Worm (Caenorhabditis elegans): ENCODE results near the gene ape-1.

Gene ape-1

DNA sequence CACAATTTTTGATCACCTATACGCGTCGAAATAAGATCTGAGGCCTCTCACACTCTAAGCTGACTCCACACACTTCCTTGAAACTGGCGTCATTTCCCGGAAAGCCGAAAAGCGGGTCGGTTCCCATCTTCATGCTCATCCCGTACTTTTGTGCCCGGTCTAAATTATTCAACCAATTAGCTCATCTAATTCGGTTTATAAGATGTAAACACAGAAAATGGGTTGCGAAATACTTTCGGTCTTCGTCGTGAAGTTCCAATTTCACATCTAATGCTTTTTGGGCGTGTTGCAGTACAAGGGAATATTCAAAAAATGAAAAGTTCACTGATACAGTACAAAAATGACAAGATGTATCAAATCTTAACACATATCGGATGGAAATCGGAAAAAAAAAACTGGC, 44.6 kb upstream of the ape-1 start:
- TF ChIP-seq nhr-23 (tag; optimal IDR thresholded peaks at IDR 0.05) (no peak), lin-13 (GFP tag; optimal IDR thresholded peaks at IDR 0.05) (no peak), snpc-4 (tag; optimal IDR thresholded peaks at IDR 0.05) (no peak), nhr-6 (tag; optimal IDR thresholded peaks at IDR 0.05) (no peak), zag-1 (tag; optimal IDR thresholded peaks at IDR 0.05) (no peak), Y55F3AM.14 (GFP tag; optimal IDR thresholded peaks at IDR 0.05) (no peak), aly-2 (tag; optimal IDR thresholded peaks at IDR 0.05) (no peak), sem-4 (tag; optimal IDR thresholded peaks at IDR 0.05) (no peak), mdl-1 (tag; optimal IDR thresholded peaks at IDR 0.05) (no peak), nhr-77 (tag; optimal IDR thresholded peaks at IDR 0.05) (no peak), ztf-11 (tag; optimal IDR thresholded peaks at IDR 0.05) (no peak), nhr-11 (tag; optimal IDR thresholded peaks at IDR 0.05) (no peak), egl-27 (tag; optimal IDR thresholded peaks at IDR 0.05) (no peak), unc-62 (GFP tag; optimal IDR thresholded peaks at IDR 0.05) (no peak), C34F6.9 (tag; optimal IDR thresholded peaks at IDR 0.05) (no peak), sma-3 (GFP tag; optimal IDR thresholded peaks at IDR 0.05) (no peak)

DNA sequence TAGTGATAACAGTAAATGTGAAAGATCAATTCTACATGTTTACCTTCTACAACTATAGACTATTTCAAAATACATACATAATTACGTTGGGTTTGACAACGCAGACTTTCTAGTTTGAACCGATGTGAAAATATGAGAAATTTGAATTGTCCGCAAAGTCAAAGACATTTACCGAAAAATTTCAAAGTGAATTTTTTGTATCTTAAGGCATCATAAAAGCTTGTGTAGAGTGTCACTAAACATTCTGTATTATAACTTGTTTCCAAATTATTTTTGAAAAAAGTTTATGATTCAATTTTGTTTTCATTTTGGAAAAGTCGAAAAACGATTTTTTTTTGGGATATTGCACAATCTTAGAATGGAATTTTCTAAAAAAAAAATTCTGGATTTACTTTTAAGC, 40.2 kb upstream of the ape-1 start:
- no peak for TF ChIP-seq unc-39 (tag; optimal IDR thresholded peaks at IDR 0.05)
- TF ChIP-seq ztf-1 (GFP tag; conservative IDR thresholded peaks at IDR 0.05), result no peak
- TF ChIP-seq ama-1 (optimal IDR thresholded peaks at IDR 0.05), result no peak
- TF ChIP-seq ZK546.5 (tag; optimal IDR thresholded peaks at IDR 0.05), result no peak
- TF ChIP-seq elt-3 (tag; optimal IDR thresholded peaks at IDR 0.05), result no peak
- no peak for TF ChIP-seq nhr-23 (tag; optimal IDR thresholded peaks at IDR 0.05)
- TF ChIP-seq lsy-2 (tag; optimal IDR thresholded peaks at IDR 0.05), result no peak
- no peak for TF ChIP-seq nhr-237 (tag; optimal IDR thresholded peaks at IDR 0.05)
- TF ChIP-seq snpc-4 (tag; optimal IDR thresholded peaks at IDR 0.05), result no peak

DNA sequence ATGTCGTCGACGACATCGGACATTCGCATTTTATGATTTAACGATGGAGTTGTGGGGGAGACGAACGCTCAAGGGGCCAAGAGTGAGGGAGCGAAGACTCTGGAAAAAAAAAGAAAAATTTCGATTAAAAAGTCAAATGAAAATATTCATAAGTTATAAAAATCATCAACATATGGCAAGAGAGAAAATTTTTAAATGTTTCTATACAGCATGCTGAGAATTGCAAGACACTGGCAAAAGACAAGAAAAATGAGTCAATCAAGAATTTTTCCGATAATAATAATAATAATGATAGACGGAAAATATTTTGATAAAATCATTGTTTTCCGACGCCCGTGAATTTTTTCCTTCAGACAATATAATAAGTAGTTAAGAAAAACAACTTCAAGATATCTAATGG, 38.5 kb upstream of the ape-1 start, which contains the start of gene sipa-1:
Gene sipa-1, minus strand, starts transcription at position 101 of the 400 bp plus-strand sequence.
- no peak for TF ChIP-seq nhr-25 (tag; optimal IDR thresholded peaks at IDR 0.05)
- TF ChIP-seq ceh-82 (tag; optimal IDR thresholded peaks at IDR 0.05), result no peak
- TF ChIP-seq sma-3 (GFP tag; optimal IDR thresholded peaks at IDR 0.05), result no peak
- TF ChIP-seq ama-1 (optimal IDR thresholded peaks at IDR 0.05), result no peak
- no peak for TF ChIP-seq nhr-129 (tag; optimal IDR thresholded peaks at IDR 0.05)
- no peak for TF ChIP-seq ztf-4 (tag; optimal IDR thresholded peaks at IDR 0.05)

DNA sequence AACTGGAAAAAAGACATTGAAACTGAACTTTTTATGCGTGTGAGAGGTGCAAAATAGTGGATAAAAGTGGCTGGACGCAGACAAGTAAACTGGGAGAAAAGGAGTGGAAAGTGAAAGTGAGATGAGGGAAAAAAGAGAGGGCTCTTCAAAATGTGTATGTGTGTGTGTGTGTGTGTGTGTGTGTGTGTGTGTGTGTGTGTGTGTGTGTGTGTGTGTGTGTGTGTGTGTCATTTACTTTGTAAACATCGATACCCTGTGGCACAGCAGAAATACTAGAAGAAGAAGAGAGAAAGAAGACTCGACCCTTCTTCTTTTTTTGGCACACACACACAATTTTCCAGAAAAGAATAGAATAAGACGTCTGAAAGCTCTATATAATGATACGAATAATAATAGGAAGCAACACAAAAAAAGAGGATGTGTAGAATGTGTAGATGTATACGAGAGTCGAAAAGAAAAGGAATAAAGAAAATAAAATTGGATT, 37.1 kb upstream of the ape-1 start:
- TF ChIP-seq ZK546.5 (tag; optimal IDR thresholded peaks at IDR 0.05) (no peak), mab-5 (tag; optimal IDR thresholded peaks at IDR 0.05) (peak; percentile 62), nhr-21 (tag; optimal IDR thresholded peaks at IDR 0.05) (no peak), C34F6.9 (tag; optimal IDR thresholded peaks at IDR 0.05) (peak; percentile 69), mdl-1 (tag; optimal IDR thresholded peaks at IDR 0.05) (peak in 1 of 2 experiments; percentile 11), nhr-25 (tag; optimal IDR thresholded peaks at IDR 0.05) (no peak), fos-1 (tag; optimal IDR thresholded peaks at IDR 0.05) (no peak), ceh-82 (tag; optimal IDR thresholded peaks at IDR 0.05) (no peak), sem-4 (tag; optimal IDR thresholded peaks at IDR 0.05) (peak; percentile 46), nhr-10 (tag; optimal IDR thresholded peaks at IDR 0.05) (no peak), nhr-129 (tag; optimal IDR thresholded peaks at IDR 0.05) (peak; percentile 80), R02D3.7 (tag; optimal IDR thresholded peaks at IDR 0.05) (no peak), snpc-4 (tag; optimal IDR thresholded peaks at IDR 0.05) (peak; percentile 43), sma-9 (GFP tag; optimal IDR thresholded peaks at IDR 0.05) (peak; percentile 43), sma-9 (tag; optimal IDR thresholded peaks at IDR 0.05) (no peak), ztf-4 (tag; optimal IDR thresholded peaks at IDR 0.05) (peak; percentile 83), Y55F3AM.14 (GFP tag; optimal IDR thresholded peaks at IDR 0.05) (peak; percentile 69), dmd-4 (tag; optimal IDR thresholded peaks at IDR 0.05) (no peak), aly-2 (tag; optimal IDR thresholded peaks at IDR 0.05) (no peak), sma-3 (GFP tag; optimal IDR thresholded peaks at IDR 0.05) (no peak), unc-62 (GFP tag; optimal IDR thresholded peaks at IDR 0.05) (no peak), lin-13 (GFP tag; optimal IDR thresholded peaks at IDR 0.05) (no peak), lin-11 (tag; optimal IDR thresholded peaks at IDR 0.05) (no peak), unc-55 (GFP tag; optimal IDR thresholded peaks at IDR 0.05) (peak; percentile 85), lsy-2 (tag; optimal IDR thresholded peaks at IDR 0.05) (peak; percentile 7 to 54), crh-2 (tag; optimal IDR thresholded peaks at IDR 0.05) (peak; percentile 70), gmeb-1 (tag; optimal IDR thresholded peaks at IDR 0.05) (no peak), nhr-6 (tag; optimal IDR thresholded peaks at IDR 0.05) (peak; percentile 53), peb-1 (tag; optimal IDR thresholded peaks at IDR 0.05) (no peak), ztf-11 (tag; optimal IDR thresholded peaks at IDR 0.05) (no peak), nhr-237 (tag; optimal IDR thresholded peaks at IDR 0.05) (no peak), egl-27 (tag; optimal IDR thresholded peaks at IDR 0.05) (peak; percentile 42), nhr-77 (tag; optimal IDR thresholded peaks at IDR 0.05) (no peak), zag-1 (tag; optimal IDR thresholded peaks at IDR 0.05) (peak; percentile 81), nhr-11 (tag; optimal IDR thresholded peaks at IDR 0.05) (peak; percentile 42), F13H6.1 (tag; optimal IDR thresholded peaks at IDR 0.05) (peak; percentile 90), blmp-1 (tag; optimal IDR thresholded peaks at IDR 0.05; ENCODE audit: insufficient read depth) (peak; percentile 58), lin-39 (tag; optimal IDR thresholded peaks at IDR 0.05) (no peak), unc-39 (tag; optimal IDR thresholded peaks at IDR 0.05) (no peak), ztf-1 (GFP tag; conservative IDR thresholded peaks at IDR 0.05) (no peak)

Measured in whole organism, L2 larva.